Fruit fly (Drosophila melanogaster): Measurements from ENCODE around the gene CG9175.

- no peak for TF ChIP-seq bbx (GFP tag; IDR thresholded peaks at IDR 0.05; ENCODE audit: partially characterized antibody)
- no peak for TF ChIP-seq CG2129 (GFP tag; IDR thresholded peaks at IDR 0.05; ENCODE audit: partially characterized antibody)
- no peak for TF ChIP-seq fru (optimal IDR thresholded peaks at IDR 0.05)
- TF ChIP-seq Poxn (GFP tag; IDR thresholded peaks at IDR 0.05): peak; percentile 76
- TF ChIP-seq cg (GFP tag; optimal IDR thresholded peaks at IDR 0.05): peak; percentile 93
- peak; percentile 95 for TF ChIP-seq ATbp (GFP tag; optimal IDR thresholded peaks at IDR 0.05)
- peak; percentile 97 for TF ChIP-seq row (GFP tag; IDR thresholded peaks at IDR 0.05)
- TF ChIP-seq klu (GFP tag; IDR thresholded peaks at IDR 0.05): peak; percentile 83
- TF ChIP-seq pnt (GFP tag; optimal IDR thresholded peaks at IDR 0.05): peak; percentile 88
- TF ChIP-seq Dek (tag; optimal IDR thresholded peaks at IDR 0.05): peak; percentile 95
- TF ChIP-seq CG12219 (GFP tag; optimal IDR thresholded peaks at IDR 0.05): peak; percentile 99
- peak; percentile 72 for TF ChIP-seq psq (GFP tag; optimal IDR thresholded peaks at IDR 0.05)
- peak; percentile 50 for TF ChIP-seq CG9215 (GFP tag; IDR thresholded peaks at IDR 0.05)
These were observed 47.5 kb downstream of the CG9175 start for dm6 chr2L:6051212-6051621.
